Worm (Caenorhabditis elegans) whole organism, L4 larva: ENCODE measurements around the gene Y119D3B.12.

Experiments
- R02D3.7 ChIP-seq: fragments of 150-350 bp; sonication (generic microtip); optimal IDR thresholded peaks from 3 replicates; lab custom pipeline; 2014; ENCODE audit warnings: missing biosample characterization, missing genetic modification characterization
- aly-2 ChIP-seq: sonication (generic microtip); optimal IDR thresholded peaks from 2 replicates; lab custom pipeline; 2018; ENCODE audit warnings: missing biosample characterization, missing genetic modification characterization
- ces-1 ChIP-seq: fragments of 150-350 bp; sonication (generic microtip); optimal IDR thresholded peaks from 4 replicates; lab custom pipeline; 2014; ENCODE audit warnings: missing biosample characterization, missing genetic modification reagents, missing genetic modification characterization
- egl-27 ChIP-seq: sonication (generic microtip); optimal IDR thresholded peaks from 3 replicates; lab custom pipeline; 2017; ENCODE audit warnings: missing biosample characterization, missing genetic modification reagents, missing genetic modification characterization
- gei-8 ChIP-seq: fragments of 200-800 bp; sonication (Bioruptor generic); optimal IDR thresholded peaks from 2 replicates; lab custom pipeline; 2018; ENCODE audit warnings: mild to moderate bottlenecking, missing genetic modification characterization, missing compliant biosample characterization
- lin-38 ChIP-seq: fragments of 200-800 bp; sonication (Bioruptor generic); IDR thresholded peaks from 2 replicates; pipeline ENCODE4 v1.3.6; 2022; ENCODE audit warnings: missing genetic modification reagents, missing genetic modification characterization, missing compliant biosample characterization
- lin-39 ChIP-seq: fragments of 150-350 bp; optimal IDR thresholded peaks from 2 replicates; lab custom pipeline; 2014; ENCODE audit warnings: missing biosample characterization, missing genetic modification reagents, missing genetic modification characterization
- nhr-28 ChIP-seq: fragments of 150-350 bp; optimal IDR thresholded peaks from 2 replicates; lab custom pipeline; 2014; ENCODE audit warnings: missing biosample characterization, missing genetic modification characterization
- pha-4 ChIP-seq, 2 experiments: fragments of 150-350 bp in 1 of 2; fragments of 200-800 bp in 1 of 2; sonication (Bioruptor generic) in 1 of 2; IDR thresholded peaks in 1 of 2; optimal IDR thresholded peaks in 1 of 2; 2 replicates each; pipeline versions ENCODE4 v1.3.6 to Lab custom; 2014 to 2022; ENCODE audit warnings: missing genetic modification characterization in 2 of 2, missing genetic modification reagents in 2 of 2, missing biosample characterization in 1 of 2, missing compliant biosample characterization in 1 of 2
- unc-130 ChIP-seq: sonication (generic microtip); optimal IDR thresholded peaks from 2 replicates; lab custom pipeline; 2016; ENCODE audit warnings: missing genetic modification reagents, missing genetic modification characterization, missing compliant biosample characterization
- unc-39 ChIP-seq: sonication (generic microtip); optimal IDR thresholded peaks from 2 replicates; lab custom pipeline; 2017; ENCODE audit warnings: missing biosample characterization, missing genetic modification characterization

ce11 chrIII:1173331-1173730, 29.0 kb upstream of the Y119D3B.12 start:
- TF ChIP-seq nhr-28 (tag; lab: Kevin White, UChicago) = no peak
- TF ChIP-seq lin-38 (GFP tag; lab: Robert Waterston, UW) = no peak
- TF ChIP-seq ces-1 (GFP tag; lab: Kevin White, UChicago) = no peak
- TF ChIP-seq egl-27 = no peak
- TF ChIP-seq R02D3.7 (tag; lab: Kevin White, UChicago) = no peak
- no peak for TF ChIP-seq gei-8 (GFP tag; lab: Kevin White, UChicago)
- TF ChIP-seq pha-4 (GFP tag; IDR thresholded peaks at IDR 0.05; lab: Robert Waterston, UW) = no peak
- no peak for TF ChIP-seq pha-4 (tag; optimal IDR thresholded peaks at IDR 0.05; lab: Kevin White, UChicago)
- no peak for TF ChIP-seq unc-39
- TF ChIP-seq aly-2 (tag; lab: Kevin White, UChicago) = no peak
- no peak for TF ChIP-seq unc-130
- TF ChIP-seq lin-39 (tag; lab: Kevin White, UChicago) = no peak
